Fruit fly (Drosophila melanogaster) ovary, adult (tissue): Measurements from ENCODE around the gene rtp.

Source experiments
- CG17801 ChIP-seq: fragments of 200-800 bp; optimal IDR thresholded peaks from 2 replicates; lab custom pipeline; 2019; ENCODE audit warnings: missing biosample characterization, mild to moderate bottlenecking, missing genetic modification characterization, moderate library complexity; ENCODE audit not compliant: partially characterized antibody

rtp gene

dm6 chr3R:5262592-5262991 is 25.5 kb upstream of the rtp start, which contains the start of gene Tim17a2:
TSS of gene Tim17a2 (minus strand) at chr3R:5262692.
- no peak for TF ChIP-seq CG17801 (GFP tag; lab: Kevin White, UChicago)

dm6 chr3R:5261996-5262535 is 25.0 kb upstream of the rtp start:
- TF ChIP-seq CG17801 (GFP tag; lab: Kevin White, UChicago), result no peak

dm6 chr3R:5261262-5261661 is 24.1 kb upstream of the rtp start:
- TF ChIP-seq CG17801 (GFP tag; lab: Kevin White, UChicago), result no peak

- no peak for TF ChIP-seq CG17801 (GFP tag; lab: Kevin White, UChicago)
Measured at dm6 chr3R:5257147-5257487, 20.0 kb upstream of the rtp start.

- no peak for TF ChIP-seq CG17801 (GFP tag; lab: Kevin White, UChicago)
Measured at dm6 chr3R:5256462-5257146, 19.5 kb upstream of the rtp start, which contains the start of the genes Enoph and Hph. TSS of gene Enoph (minus strand) at chr3R:5256681. TSS of gene Hph (plus strand) at chr3R:5257037.

- no peak for TF ChIP-seq CG17801 (GFP tag; lab: Kevin White, UChicago)
Measured at dm6 chr3R:5252853-5253252, 15.7 kb upstream of the rtp start, which contains the start of gene CG1113. TSS of gene CG1113 (plus strand) at chr3R:5253153.

dm6 chr3R:5251243-5251865 is 14.2 kb upstream of the rtp start, which contains the start of gene CtsF:
TSS of gene CtsF (minus strand) at chr3R:5251745.
- peak; percentile 77 for TF ChIP-seq CG17801 (GFP tag; lab: Kevin White, UChicago)

- peak; percentile 50 for TF ChIP-seq CG17801 (GFP tag; lab: Kevin White, UChicago)
Measured at dm6 chr3R:5250530-5251242, 13.6 kb upstream of the rtp start.

- TF ChIP-seq CG17801 (GFP tag; lab: Kevin White, UChicago), result no peak
Measured at dm6 chr3R:5249308-5249707, 12.2 kb upstream of the rtp start.

dm6 chr3R:5246950-5247349 is 9.8 kb upstream of the rtp start:
- TF ChIP-seq CG17801 (GFP tag; lab: Kevin White, UChicago), result no peak

dm6 chr3R:5240721-5241120 is 3.6 kb upstream of the rtp start, which contains the start of gene CG33293:
TSS of gene CG33293 (minus strand) at chr3R:5240735.
- TF ChIP-seq CG17801 (GFP tag; lab: Kevin White, UChicago), result no peak

- no peak for TF ChIP-seq CG17801 (GFP tag; lab: Kevin White, UChicago)
Measured at dm6 chr3R:5232197-5232607, 4.9 kb downstream of the rtp start, which contains the start of the genes Kat60 and Mms19. TSS of gene Kat60 (minus strand) at chr3R:5232209. TSS of gene Mms19 (plus strand) at chr3R:5232543.

dm6 chr3R:5231383-5232196 is 5.5 kb downstream of the rtp start:
- TF ChIP-seq CG17801 (GFP tag; lab: Kevin White, UChicago), result no peak

- TF ChIP-seq CG17801 (GFP tag; lab: Kevin White, UChicago), result no peak
Measured at dm6 chr3R:5229458-5229857, 7.7 kb downstream of the rtp start.
